Fruit fly (Drosophila melanogaster) whole organism, prepupa: Measurements from ENCODE around the gene CG46308.

Source experiments
- CG10631 ChIP-seq: fragments of 200-800 bp; sonication (Bioruptor generic); optimal IDR thresholded peaks from 2 replicates; lab custom pipeline; 2016; ENCODE audit warnings: missing biosample characterization, missing genetic modification characterization
- CG10669 ChIP-seq: fragments of 200-800 bp; sonication (Bioruptor generic); optimal IDR thresholded peaks from 3 replicates; lab custom pipeline; 2018; ENCODE audit warnings: missing biosample characterization, mild to moderate bottlenecking, missing genetic modification characterization, moderate library complexity
- CG11294 ChIP-seq: fragments of 200-800 bp; sonication (Bioruptor generic); IDR thresholded peaks from 2 replicates; pipeline ENCODE4 v1.3.6; 2022; ENCODE audit warnings: missing biosample characterization, missing genetic modification characterization
- CG11902 ChIP-seq: fragments of 200-800 bp; sonication (Bioruptor generic); optimal IDR thresholded peaks from 3 replicates; lab custom pipeline; 2016; ENCODE audit warnings: missing biosample characterization, missing genetic modification characterization
- CG15336 ChIP-seq: fragments of 200-800 bp; sonication (Bioruptor generic); IDR thresholded peaks from 2 replicates; pipeline ENCODE4 v1.3.6; 2022; ENCODE audit warnings: missing biosample characterization, missing genetic modification characterization
- CG1621 ChIP-seq: fragments of 200-800 bp; sonication (Bioruptor generic); optimal IDR thresholded peaks from 3 replicates; lab custom pipeline; 2018; ENCODE audit warnings: missing biosample characterization, mild to moderate bottlenecking, missing genetic modification characterization
- CG16779 ChIP-seq: fragments of 200-800 bp; sonication (Bioruptor generic); optimal IDR thresholded peaks from 3 replicates; lab custom pipeline; 2017; ENCODE audit warnings: missing biosample characterization, mild to moderate bottlenecking, missing genetic modification characterization
- CG31627 ChIP-seq: fragments of 200-800 bp; sonication (Bioruptor generic); optimal IDR thresholded peaks from 3 replicates; lab custom pipeline; 2016; ENCODE audit warnings: missing biosample characterization, missing genetic modification characterization
- CG32006 ChIP-seq: fragments of 200-800 bp; sonication (Bioruptor generic); optimal IDR thresholded peaks from 3 replicates; lab custom pipeline; 2017; ENCODE audit warnings: missing biosample characterization, mild to moderate bottlenecking, missing genetic modification characterization
- CG34406 ChIP-seq: fragments of 200-800 bp; sonication (Bioruptor generic); optimal IDR thresholded peaks from 3 replicates; lab custom pipeline; 2016; ENCODE audit warnings: missing biosample characterization, missing genetic modification characterization
- CG3919 ChIP-seq: fragments of 200-800 bp; sonication (Bioruptor generic); optimal IDR thresholded peaks from 3 replicates; lab custom pipeline; 2016; ENCODE audit warnings: missing biosample characterization, missing genetic modification characterization
- CG4318 ChIP-seq: fragments of 200-800 bp; sonication (Bioruptor generic); optimal IDR thresholded peaks from 3 replicates; lab custom pipeline; 2017; ENCODE audit warnings: missing biosample characterization, mild to moderate bottlenecking, missing genetic modification characterization
- CG6163 ChIP-seq: fragments of 200-800 bp; sonication (Bioruptor generic); IDR thresholded peaks from 3 replicates; pipeline ENCODE4 v1.3.6; 2022; ENCODE audit warnings: missing biosample characterization, missing genetic modification characterization
- CG6276 ChIP-seq: fragments of 200-800 bp; sonication (Bioruptor generic); optimal IDR thresholded peaks from 2 replicates; lab custom pipeline; 2017; ENCODE audit warnings: missing biosample characterization, mild to moderate bottlenecking, missing genetic modification characterization
- CG6792 ChIP-seq: fragments of 200-800 bp; sonication (Bioruptor generic); optimal IDR thresholded peaks from 3 replicates; lab custom pipeline; 2016; ENCODE audit warnings: missing biosample characterization, missing genetic modification characterization
- CG6808 ChIP-seq: fragments of 200-800 bp; sonication (Bioruptor generic); optimal IDR thresholded peaks from 3 replicates; lab custom pipeline; 2017; ENCODE audit warnings: missing biosample characterization, missing genetic modification characterization, mild to moderate bottlenecking, moderate library complexity, missing genetic modification reagents
- CG6854 ChIP-seq: fragments of 200-800 bp; sonication (Bioruptor generic); optimal IDR thresholded peaks from 2 replicates; lab custom pipeline; 2017; ENCODE audit warnings: missing biosample characterization, mild to moderate bottlenecking, missing genetic modification characterization
- CG7368 ChIP-seq: fragments of 200-800 bp; sonication (Bioruptor generic); optimal IDR thresholded peaks from 3 replicates; lab custom pipeline; 2016; ENCODE audit warnings: missing biosample characterization, missing genetic modification characterization
- CG8119 ChIP-seq: fragments of 200-800 bp; sonication (Bioruptor generic); IDR thresholded peaks from 3 replicates; pipeline ENCODE4 v1.3.6; 2022; ENCODE audit warnings: missing biosample characterization, missing genetic modification characterization
- CG8632 ChIP-seq: fragments of 200-800 bp; sonication (Bioruptor generic); optimal IDR thresholded peaks from 3 replicates; lab custom pipeline; 2016; ENCODE audit warnings: missing biosample characterization, missing genetic modification characterization
- CG9139 ChIP-seq: fragments of 200-800 bp; sonication (Bioruptor generic); optimal IDR thresholded peaks from 3 replicates; lab custom pipeline; 2017; ENCODE audit warnings: missing biosample characterization, mild to moderate bottlenecking, missing genetic modification characterization
- Eip75B ChIP-seq: fragments of 200-800 bp; sonication (Bioruptor generic); optimal IDR thresholded peaks from 3 replicates; lab custom pipeline; 2016; ENCODE audit warnings: missing biosample characterization, missing genetic modification characterization
- Eip78C ChIP-seq: fragments of 200-800 bp; sonication (Bioruptor generic); peaks from one replicate; lab custom pipeline; 2016; ENCODE audit warnings: missing biosample characterization, missing genetic modification characterization
- Eip93F ChIP-seq: fragments of 200-800 bp; sonication (Bioruptor generic); optimal IDR thresholded peaks from 2 replicates; lab custom pipeline; 2016; ENCODE audit warnings: missing biosample characterization, mild to moderate bottlenecking, missing genetic modification characterization
- Ets21C ChIP-seq: fragments of 200-800 bp; sonication (Bioruptor generic); optimal IDR thresholded peaks from 3 replicates; lab custom pipeline; 2016; ENCODE audit warnings: missing biosample characterization, missing genetic modification characterization
- Ets96B ChIP-seq: fragments of 200-800 bp; optimal IDR thresholded peaks from 2 replicates; lab custom pipeline; 2019; ENCODE audit warnings: missing biosample characterization, mild to moderate bottlenecking, missing genetic modification characterization, moderate library complexity
- Gug ChIP-seq: fragments of 200-800 bp; sonication (Bioruptor generic); IDR thresholded peaks from 2 replicates; pipeline ENCODE4 v1.3.6; 2022; ENCODE audit warnings: missing biosample characterization, missing genetic modification characterization
- Hr38 ChIP-seq: sonication (Bioruptor generic); optimal IDR thresholded peaks from 2 replicates; lab custom pipeline; 2016; ENCODE audit warnings: missing biosample characterization, missing genetic modification characterization
- Hr39 ChIP-seq: fragments of 200-800 bp; sonication (Bioruptor generic); optimal IDR thresholded peaks from 2 replicates; lab custom pipeline; 2016; ENCODE audit warnings: missing biosample characterization, missing genetic modification characterization
- Hr4 ChIP-seq: fragments of 200-800 bp; sonication (Bioruptor generic); optimal IDR thresholded peaks from 3 replicates; lab custom pipeline; 2016; ENCODE audit warnings: missing biosample characterization, missing genetic modification characterization
- Met ChIP-seq: fragments of 200-800 bp; sonication (Bioruptor generic); optimal IDR thresholded peaks from 3 replicates; lab custom pipeline; 2016; ENCODE audit warnings: missing biosample characterization, missing genetic modification characterization
- OdsH ChIP-seq: fragments of 200-800 bp; sonication (Bioruptor generic); optimal IDR thresholded peaks from 3 replicates; lab custom pipeline; 2016; ENCODE audit warnings: missing biosample characterization, missing genetic modification characterization
- Smox ChIP-seq: fragments of 200-800 bp; sonication (Bioruptor generic); optimal IDR thresholded peaks from 3 replicates; lab custom pipeline; 2016; ENCODE audit warnings: missing biosample characterization, missing genetic modification characterization
- Sox15 ChIP-seq: fragments of 200-800 bp; sonication (Bioruptor generic); optimal IDR thresholded peaks from 3 replicates; lab custom pipeline; 2016; ENCODE audit warnings: missing biosample characterization, missing genetic modification characterization
- acj6 ChIP-seq: fragments of 200-800 bp; sonication (Bioruptor generic); optimal IDR thresholded peaks from 3 replicates; lab custom pipeline; 2016; ENCODE audit warnings: missing biosample characterization, missing genetic modification characterization
- cyc ChIP-seq: fragments of 200-800 bp; sonication (Bioruptor generic); optimal IDR thresholded peaks from 3 replicates; lab custom pipeline; 2016; ENCODE audit warnings: missing biosample characterization, missing genetic modification characterization
- dac ChIP-seq: fragments of 200-800 bp; sonication (Bioruptor generic); optimal IDR thresholded peaks from 2 replicates; lab custom pipeline; 2017; ENCODE audit warnings: missing biosample characterization, mild to moderate bottlenecking, missing genetic modification characterization
- dsx ChIP-seq: fragments of 200-800 bp; optimal IDR thresholded peaks from 3 replicates; lab custom pipeline; 2019; ENCODE audit warnings: missing biosample characterization, mild to moderate bottlenecking, missing genetic modification characterization, moderate library complexity; ENCODE audit not compliant: poor library complexity, severe bottlenecking
- eg ChIP-seq: fragments of 200-800 bp; sonication (Bioruptor generic); IDR thresholded peaks from 3 replicates; pipeline ENCODE4 v1.3.6; 2022; ENCODE audit warnings: missing biosample characterization, missing genetic modification characterization
- esn ChIP-seq: fragments of 200-800 bp; sonication (Bioruptor generic); optimal IDR thresholded peaks from 2 replicates; lab custom pipeline; 2016; ENCODE audit warnings: missing biosample characterization, mild to moderate bottlenecking, missing genetic modification characterization, moderate library complexity
- fd59A ChIP-seq: fragments of 200-800 bp; sonication (Bioruptor generic); optimal IDR thresholded peaks from 2 replicates; lab custom pipeline; 2017; ENCODE audit warnings: missing biosample characterization, mild to moderate bottlenecking, missing genetic modification characterization, missing genetic modification reagents
- fd85E ChIP-seq: fragments of 200-800 bp; sonication (Bioruptor generic); optimal IDR thresholded peaks from 3 replicates; lab custom pipeline; 2016; ENCODE audit warnings: missing biosample characterization, missing genetic modification characterization
- lz ChIP-seq: fragments of 200-800 bp; sonication (Bioruptor generic); optimal IDR thresholded peaks from 3 replicates; lab custom pipeline; 2016; ENCODE audit warnings: missing biosample characterization, missing genetic modification characterization
- net ChIP-seq: fragments of 200-800 bp; sonication (Bioruptor generic); optimal IDR thresholded peaks from 3 replicates; lab custom pipeline; 2016; ENCODE audit warnings: missing biosample characterization, missing genetic modification characterization
- pdm3 ChIP-seq: fragments of 200-800 bp; sonication (Bioruptor generic); optimal IDR thresholded peaks from 3 replicates; lab custom pipeline; 2016; ENCODE audit warnings: missing biosample characterization, missing genetic modification characterization
- salr ChIP-seq, 2 experiments: fragments of 200-800 bp; sonication (Bioruptor generic); optimal IDR thresholded peaks; 3 replicates each; lab custom pipeline; 2016 to 2018; ENCODE audit warnings: missing biosample characterization in 2 of 2, missing genetic modification characterization in 2 of 2, mild to moderate bottlenecking in 1 of 2
- ss ChIP-seq, 2 experiments: fragments of 200-800 bp; sonication (Bioruptor generic); optimal IDR thresholded peaks; 2 replicates in 1 of 2; 3 replicates in 1 of 2; lab custom pipeline; 2017 to 2018; ENCODE audit warnings: mild to moderate bottlenecking in 2 of 2, missing biosample characterization in 2 of 2, missing genetic modification characterization in 2 of 2, moderate library complexity in 1 of 2
- svp ChIP-seq: fragments of 200-800 bp; sonication (Bioruptor generic); peaks from one replicate; lab custom pipeline; 2016; ENCODE audit warnings: missing biosample characterization, missing genetic modification characterization
- topi ChIP-seq: fragments of 200-800 bp; sonication (Bioruptor generic); optimal IDR thresholded peaks from 3 replicates; lab custom pipeline; 2016; ENCODE audit warnings: missing biosample characterization, missing genetic modification characterization
- vri ChIP-seq: fragments of 200-800 bp; sonication (Bioruptor generic); optimal IDR thresholded peaks from 3 replicates; lab custom pipeline; 2016; ENCODE audit warnings: missing biosample characterization, mild to moderate bottlenecking, missing genetic modification characterization

Gene CG46308

dm6 chr2L:13460911-13461866 is at the start of gene CG46308:
Gene CG46308 (plus strand): TSS chr2L:13461774.
- TF ChIP-seq fd85E = no peak
- peak; percentile 49 for TF ChIP-seq CG6808 (GFP tag; lab: Kevin White, UChicago)
- TF ChIP-seq CG11294 (GFP tag; lab: Robert Waterston, UW) = no peak
- peak; percentile 49 for TF ChIP-seq acj6 (GFP tag; lab: Kevin White, UChicago)
- TF ChIP-seq Smox (GFP tag; lab: Kevin White, UChicago) = peak; percentile 29
- peak; percentile 19 for TF ChIP-seq CG31627 (GFP tag; lab: Kevin White, UChicago)
- no peak for TF ChIP-seq CG6854 (GFP tag; lab: Kevin White, UChicago)
- no peak for TF ChIP-seq CG6163 (GFP tag; lab: Robert Waterston, UW)
- no peak for TF ChIP-seq Eip93F (GFP tag; lab: Kevin White, UChicago)
- peak; percentile 54 for TF ChIP-seq topi (GFP tag; lab: Kevin White, UChicago)
- TF ChIP-seq CG1621 (tag; lab: Kevin White, UChicago) = no peak
- peak; percentile 3 for TF ChIP-seq CG8632 (GFP tag; lab: Kevin White, UChicago)
- TF ChIP-seq Hr4 (GFP tag; lab: Kevin White, UChicago) = peak; percentile 53
- TF ChIP-seq pdm3 (GFP tag; lab: Kevin White, UChicago) = peak; percentile 43
- peak; percentile 18 for TF ChIP-seq CG11902
- TF ChIP-seq ss (GFP tag; optimal IDR thresholded peaks at IDR 0.05; lab: Kevin White, UChicago) = peak in 1 of 2 experiments; percentile 57
- TF ChIP-seq CG34406 (GFP tag; lab: Kevin White, UChicago) = peak; percentile 24
- TF ChIP-seq Hr38 = no peak
- no peak for TF ChIP-seq Ets21C (GFP tag; lab: Kevin White, UChicago)
- TF ChIP-seq CG32006 (GFP tag; lab: Kevin White, UChicago) = peak; percentile 61
- TF ChIP-seq Gug (GFP tag; lab: Robert Waterston, UW) = no peak
- TF ChIP-seq fd59A = no peak
- TF ChIP-seq CG8119 (GFP tag; lab: Robert Waterston, UW) = 0 out of 3 replicates have a peak, but pooled peaks have one; percentile 37
- no peak for TF ChIP-seq vri (GFP tag; lab: Kevin White, UChicago)
- TF ChIP-seq Eip78C = peak; percentile 85
- TF ChIP-seq svp (GFP tag; lab: Kevin White, UChicago) = no peak
- TF ChIP-seq OdsH (GFP tag; lab: Kevin White, UChicago) = peak; percentile 48
- TF ChIP-seq Met (GFP tag; lab: Kevin White, UChicago) = peak; percentile 36
- peak; percentile 38 for TF ChIP-seq CG10631
- TF ChIP-seq CG6276 (GFP tag; lab: Kevin White, UChicago) = peak; percentile 26
- TF ChIP-seq Ets96B (tag; lab: Kevin White, UChicago) = peak; percentile 55
- no peak for TF ChIP-seq CG7368 (GFP tag; lab: Kevin White, UChicago)
- peak; percentile 20 for TF ChIP-seq CG4318
- peak; percentile 38 for TF ChIP-seq Hr39 (GFP tag; lab: Kevin White, UChicago)
- TF ChIP-seq cyc (GFP tag; lab: Kevin White, UChicago) = peak; percentile 42
- peak; percentile 22 for TF ChIP-seq CG6792 (GFP tag; lab: Kevin White, UChicago)
- TF ChIP-seq dac (GFP tag; lab: Kevin White, UChicago) = no peak
- peak; percentile 49 for TF ChIP-seq Eip75B (GFP tag; lab: Kevin White, UChicago)
- TF ChIP-seq Sox15 (GFP tag; lab: Kevin White, UChicago) = peak; percentile 13
- peak; percentile 40 for TF ChIP-seq net (GFP tag; lab: Kevin White, UChicago)
- TF ChIP-seq CG9139 = no peak
- peak; percentile 17 for TF ChIP-seq CG16779 (tag; lab: Kevin White, UChicago)
- TF ChIP-seq esn (GFP tag; lab: Kevin White, UChicago) = no peak
- TF ChIP-seq salr (GFP tag; optimal IDR thresholded peaks at IDR 0.05; lab: Kevin White, UChicago) = no peak
- peak; percentile 41 for TF ChIP-seq lz (GFP tag; lab: Kevin White, UChicago)
- TF ChIP-seq CG3919 (GFP tag; lab: Kevin White, UChicago) = peak; percentile 45
- no peak for TF ChIP-seq eg (GFP tag; lab: Robert Waterston, UW)
- no peak for TF ChIP-seq CG15336 (GFP tag; lab: Robert Waterston, UW)
- peak; percentile 57 for TF ChIP-seq CG10669 (GFP tag; lab: Kevin White, UChicago)
- peak; percentile 49 for TF ChIP-seq dsx (GFP tag; lab: Kevin White, UChicago)
